Worm (Caenorhabditis elegans): ENCODE data around the gene F18E3.10.

ce11 chrV:7386052-7386573 is 38.1 kb downstream of the F18E3.10 start, which contains the start of gene srp-6:
- TF ChIP-seq dao-5 (tag; optimal IDR thresholded peaks at IDR 0.05) (no peak), W03F9.2 (tag; optimal IDR thresholded peaks at IDR 0.05) (no peak)
